Worm (Caenorhabditis elegans): Measurements from ENCODE around the gene srx-102.

DNA sequence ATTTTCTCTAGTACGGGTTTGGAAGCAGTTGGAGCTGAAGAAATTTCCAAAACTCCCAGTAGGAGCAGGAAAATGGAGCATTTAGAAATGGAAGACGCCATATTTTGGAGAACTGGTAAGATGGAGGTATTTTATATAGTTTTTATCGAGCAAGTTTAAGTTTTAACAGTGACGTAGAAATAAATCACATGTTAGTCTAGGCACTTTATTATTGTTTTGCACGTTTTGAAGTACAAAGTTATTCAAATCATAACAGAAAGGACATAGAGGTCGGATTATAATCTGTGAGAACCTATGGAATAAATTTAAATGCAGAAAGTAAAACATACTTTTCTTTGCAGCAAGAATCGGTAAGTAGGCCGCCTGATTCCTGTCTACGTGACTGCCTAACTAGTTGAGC lies 30.8 kb downstream of the srx-102 start, which contains the start of gene F19B10.6:
- no peak for TF ChIP-seq nhr-90 (tag; optimal IDR thresholded peaks at IDR 0.05)
- no peak for TF ChIP-seq lin-40 (tag; optimal IDR thresholded peaks at IDR 0.05)
- TF ChIP-seq unc-130 (GFP tag; optimal IDR thresholded peaks at IDR 0.05) = no peak
- TF ChIP-seq efl-1 (GFP tag; optimal IDR thresholded peaks at IDR 0.05) = no peak
- TF ChIP-seq snpc-4 (GFP tag; optimal IDR thresholded peaks at IDR 0.05) = no peak
- no peak for TF ChIP-seq snpc-4 (tag; optimal IDR thresholded peaks at IDR 0.05)
- no peak for TF ChIP-seq hrde-1 (tag; optimal IDR thresholded peaks at IDR 0.05; ENCODE audit: borderline replicate concordance)
- no peak for TF ChIP-seq unc-62 (GFP tag; optimal IDR thresholded peaks at IDR 0.05)
- TF ChIP-seq K12H6.12 (tag; optimal IDR thresholded peaks at IDR 0.05) = no peak
- no peak for TF ChIP-seq F49E8.2 (tag; optimal IDR thresholded peaks at IDR 0.05; ENCODE audit: insufficient read depth)
- no peak for TF ChIP-seq hmg-20 (GFP tag; IDR thresholded peaks at IDR 0.05)

Measured in whole organism, young adult.